Worm (Caenorhabditis elegans): ENCODE measurements around the gene C01G6.2.

DNA sequence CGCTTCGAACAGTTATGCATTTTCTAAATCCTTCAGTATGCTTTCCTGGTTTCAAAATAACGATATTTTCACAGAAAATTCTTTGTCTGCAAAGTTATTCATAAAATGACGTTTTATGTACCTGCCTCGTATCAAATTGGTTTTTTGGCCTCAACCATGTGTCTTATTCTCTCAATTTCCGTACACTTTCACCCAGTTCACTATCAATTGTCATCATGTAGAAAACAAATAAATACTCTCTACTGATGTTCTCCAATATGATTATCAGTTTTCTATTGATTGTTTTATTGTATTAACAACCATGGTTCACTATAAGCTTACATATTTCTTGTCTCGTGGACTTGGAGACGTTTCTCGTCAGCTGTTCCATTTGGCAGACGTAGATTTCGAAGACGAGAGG, 35.6 kb upstream of the C01G6.2 start, which contains the start of gene gst-13:
- TF ChIP-seq ets-7 (tag; optimal IDR thresholded peaks at IDR 0.05): no peak
- TF ChIP-seq B0310.2 (tag; optimal IDR thresholded peaks at IDR 0.05): no peak
- TF ChIP-seq ama-1 (optimal IDR thresholded peaks at IDR 0.05): no peak
- TF ChIP-seq hnd-1 (tag; optimal IDR thresholded peaks at IDR 0.05): no peak
- TF ChIP-seq flt-1 (GFP tag; IDR thresholded peaks at IDR 0.05): no peak
